Worm (Caenorhabditis elegans) whole organism, L3 larva: ENCODE measurements around the gene T08G3.6.

Experiments
- R02D3.7 ChIP-seq: fragments of 150-350 bp; optimal IDR thresholded peaks from 2 replicates; lab custom pipeline; 2014; ENCODE audit warnings: missing biosample characterization, missing genetic modification characterization
- ZK546.5 ChIP-seq: sonication (generic microtip); optimal IDR thresholded peaks from 2 replicates; lab custom pipeline; 2017; ENCODE audit warnings: missing biosample characterization, missing genetic modification characterization
- aly-2 ChIP-seq: fragments of 150-350 bp; optimal IDR thresholded peaks from 2 replicates; lab custom pipeline; 2014; ENCODE audit warnings: missing biosample characterization, missing genetic modification characterization
- ama-1 ChIP-seq: fragments of 150-350 bp; optimal IDR thresholded peaks from 2 replicates; lab custom pipeline; 2018
- ceh-16 ChIP-seq: sonication (generic microtip); optimal IDR thresholded peaks from 2 replicates; lab custom pipeline; 2017; ENCODE audit warnings: missing biosample characterization, missing genetic modification characterization
- ceh-28 ChIP-seq: fragments of 150-350 bp; optimal IDR thresholded peaks from 2 replicates; lab custom pipeline; 2014; ENCODE audit warnings: missing biosample characterization, missing genetic modification reagents, missing genetic modification characterization
- ceh-9 ChIP-seq: sonication (generic microtip); optimal IDR thresholded peaks from 2 replicates; lab custom pipeline; 2018; ENCODE audit warnings: missing biosample characterization, missing genetic modification characterization
- egl-27 ChIP-seq: sonication (generic microtip); optimal IDR thresholded peaks from 4 replicates; lab custom pipeline; 2017; ENCODE audit warnings: missing biosample characterization, missing genetic modification reagents, missing genetic modification characterization
- elt-1 ChIP-seq: fragments of 150-350 bp; optimal IDR thresholded peaks from 2 replicates; lab custom pipeline; 2014; ENCODE audit warnings: missing biosample characterization, missing genetic modification characterization
- elt-3 ChIP-seq, 3 experiments: fragments of 150-350 bp in 1 of 3; sonication (generic microtip) in 2 of 3; optimal IDR thresholded peaks; 2 replicates in 2 of 3; 4 replicates in 1 of 3; lab custom pipeline; 2014 to 2017; ENCODE audit warnings: missing biosample characterization in 3 of 3, missing genetic modification characterization in 3 of 3
- eor-1 ChIP-seq, 2 experiments: fragments of 150-350 bp; optimal IDR thresholded peaks; 2 replicates each; lab custom pipeline; 2014 to 2018; ENCODE audit warnings: missing biosample characterization in 2 of 2, missing genetic modification characterization in 2 of 2
- fkh-10 ChIP-seq: sonication (generic microtip); optimal IDR thresholded peaks from 2 replicates; lab custom pipeline; 2017; ENCODE audit warnings: missing biosample characterization, missing genetic modification reagents, missing genetic modification characterization
- fkh-2 ChIP-seq: fragments of 150-350 bp; optimal IDR thresholded peaks from 2 replicates; lab custom pipeline; 2014; ENCODE audit warnings: missing biosample characterization, missing genetic modification reagents, missing genetic modification characterization
- hmg-11 ChIP-seq: sonication (generic microtip); optimal IDR thresholded peaks from 2 replicates; lab custom pipeline; 2016; ENCODE audit warnings: missing genetic modification characterization, missing compliant biosample characterization
- lin-15B ChIP-seq: fragments of 150-350 bp; optimal IDR thresholded peaks from 2 replicates; lab custom pipeline; 2014; ENCODE audit warnings: missing biosample characterization, missing genetic modification characterization
- lin-39 ChIP-seq: fragments of 150-350 bp; optimal IDR thresholded peaks from 2 replicates; lab custom pipeline; 2018; ENCODE audit warnings: missing biosample characterization, missing genetic modification reagents, missing genetic modification characterization
- lsy-12 ChIP-seq: sonication (generic microtip); optimal IDR thresholded peaks from 2 replicates; lab custom pipeline; 2016; ENCODE audit warnings: mild to moderate bottlenecking, missing genetic modification characterization, missing compliant biosample characterization
- mdl-1 ChIP-seq: fragments of 150-350 bp; optimal IDR thresholded peaks from 2 replicates; lab custom pipeline; 2014; ENCODE audit warnings: missing biosample characterization, missing genetic modification characterization
- mml-1 ChIP-seq: fragments of 150-350 bp; sonication (generic microtip); optimal IDR thresholded peaks from 3 replicates; lab custom pipeline; 2014; ENCODE audit warnings: missing biosample characterization, missing genetic modification characterization
- nfya-1 ChIP-seq: sonication (generic microtip); optimal IDR thresholded peaks from 2 replicates; lab custom pipeline; 2017; ENCODE audit warnings: missing genetic modification characterization, mild to moderate bottlenecking, missing compliant biosample characterization, antibody characterized with exemption, moderate library complexity; ENCODE audit not compliant: insufficient read depth
- nhr-11 ChIP-seq: fragments of 150-350 bp; optimal IDR thresholded peaks from 2 replicates; lab custom pipeline; 2014; ENCODE audit warnings: missing biosample characterization, missing genetic modification characterization
- nhr-12 ChIP-seq: fragments of 150-350 bp; optimal IDR thresholded peaks from 2 replicates; lab custom pipeline; 2014; ENCODE audit warnings: missing biosample characterization, missing genetic modification characterization
- nhr-237 ChIP-seq: fragments of 150-350 bp; optimal IDR thresholded peaks from 2 replicates; lab custom pipeline; 2014; ENCODE audit warnings: missing biosample characterization, missing genetic modification characterization
- nhr-25 ChIP-seq: sonication (generic microtip); optimal IDR thresholded peaks from 2 replicates; lab custom pipeline; 2017; ENCODE audit warnings: missing biosample characterization, missing genetic modification characterization
- nhr-28 ChIP-seq: fragments of 150-350 bp; optimal IDR thresholded peaks from 2 replicates; lab custom pipeline; 2014; ENCODE audit warnings: missing biosample characterization, missing genetic modification characterization
- nhr-76 ChIP-seq: fragments of 150-350 bp; sonication (generic microtip); optimal IDR thresholded peaks from 5 replicates; lab custom pipeline; 2014; ENCODE audit warnings: missing biosample characterization, missing genetic modification characterization
- nhr-77 ChIP-seq: fragments of 150-350 bp; optimal IDR thresholded peaks from 2 replicates; lab custom pipeline; 2014; ENCODE audit warnings: missing biosample characterization, missing genetic modification characterization
- pqm-1 ChIP-seq: fragments of 150-350 bp; optimal IDR thresholded peaks from 2 replicates; lab custom pipeline; 2017; ENCODE audit warnings: missing biosample characterization, missing genetic modification characterization, inconsistent platforms
- sea-2 ChIP-seq: fragments of 150-350 bp; sonication (generic microtip); optimal IDR thresholded peaks from 4 replicates; lab custom pipeline; 2014; ENCODE audit warnings: missing biosample characterization, missing genetic modification reagents, missing genetic modification characterization
- unc-62 ChIP-seq: fragments of 150-350 bp; sonication (generic microtip); optimal IDR thresholded peaks from 4 replicates; lab custom pipeline; 2014; ENCODE audit warnings: missing biosample characterization, missing genetic modification reagents, missing genetic modification characterization
- ztf-11 ChIP-seq: fragments of 150-350 bp; optimal IDR thresholded peaks from 2 replicates; lab custom pipeline; 2014; ENCODE audit warnings: missing biosample characterization, missing genetic modification characterization
- ztf-4 ChIP-seq: fragments of 150-350 bp; optimal IDR thresholded peaks from 2 replicates; lab custom pipeline; 2014; ENCODE audit warnings: missing biosample characterization, missing genetic modification characterization

Gene T08G3.6

ce11 chrV:16443626-16444025 is 2.1 kb upstream of the T08G3.6 start, which contains the start of gene srh-141:
Gene srh-141 (plus strand): TSS chrV:16443926.
- TF ChIP-seq fkh-2 (tag; lab: Kevin White, UChicago) (no peak), R02D3.7 (tag; lab: Kevin White, UChicago) (no peak), nhr-237 (tag; lab: Kevin White, UChicago) (no peak)

DNA sequence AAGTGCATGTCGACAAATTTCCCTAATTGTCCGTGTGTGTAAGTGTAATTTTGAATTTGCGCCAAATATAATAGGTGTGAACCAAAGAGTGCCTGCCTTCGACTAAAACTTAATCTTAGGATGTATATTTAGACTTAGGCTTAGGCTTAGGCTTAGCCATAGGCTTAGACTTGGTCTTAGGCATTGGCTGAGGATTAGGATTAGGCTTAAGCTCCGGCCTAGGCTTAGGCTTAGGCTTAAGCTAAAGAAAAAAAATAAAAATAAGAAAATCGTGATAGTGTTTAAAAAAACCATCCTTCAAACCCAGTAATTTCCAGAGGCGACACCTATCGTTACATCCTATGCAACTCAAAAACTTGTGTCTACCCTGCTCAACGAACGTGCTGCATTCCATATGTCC is 415 bp downstream of the T08G3.6 start:
- TF ChIP-seq nhr-25 (tag; lab: Kevin White, UChicago) = no peak
- no peak for TF ChIP-seq ztf-4 (tag; lab: Kevin White, UChicago)
- TF ChIP-seq lsy-12 (tag; lab: Kevin White, UChicago) = no peak
- TF ChIP-seq nhr-28 (tag; lab: Kevin White, UChicago) = no peak
- no peak for TF ChIP-seq nhr-76 (tag; lab: Kevin White, UChicago)
- TF ChIP-seq nhr-77 (tag; lab: Kevin White, UChicago) = no peak
- no peak for TF ChIP-seq nhr-11 (tag; lab: Kevin White, UChicago)
- no peak for TF ChIP-seq ceh-9 (tag; lab: Kevin White, UChicago)
- no peak for TF ChIP-seq ZK546.5 (tag; lab: Kevin White, UChicago)
- TF ChIP-seq sea-2 (GFP tag; lab: Kevin White, UChicago) = no peak
- TF ChIP-seq egl-27 (tag; lab: Kevin White, UChicago) = no peak
- TF ChIP-seq eor-1 (tag; optimal IDR thresholded peaks at IDR 0.05; lab: Kevin White, UChicago) = no peak
- TF ChIP-seq aly-2 = no peak

ce11 chrV:16447735-16448134 is 2.0 kb downstream of the T08G3.6 start, which contains the start of gene T08G3.13:
Gene T08G3.13 (plus strand): TSS chrV:16448035.
- TF ChIP-seq mdl-1 (tag; lab: Kevin White, UChicago) (no peak), ztf-11 (tag; lab: Kevin White, UChicago) (no peak), pqm-1 (no peak), nhr-237 (tag; lab: Kevin White, UChicago) (no peak), nhr-12 (tag; lab: Kevin White, UChicago) (no peak), fkh-2 (tag; lab: Kevin White, UChicago) (no peak), elt-3 (tag; optimal IDR thresholded peaks at IDR 0.05; lab: Kevin White, UChicago) (no peak), nhr-77 (tag; lab: Kevin White, UChicago) (no peak), ceh-16 (tag; lab: Kevin White, UChicago) (no peak)

ce11 chrV:16455065-16455464 is 9.3 kb downstream of the T08G3.6 start, which contains the start of gene str-14:
Gene str-14 (minus strand): TSS chrV:16455165.
- TF ChIP-seq ztf-11 (tag; lab: Kevin White, UChicago) (no peak), mml-1 (tag; lab: Kevin White, UChicago) (no peak), sea-2 (GFP tag; lab: Kevin White, UChicago) (no peak), elt-1 (tag; lab: Kevin White, UChicago) (no peak), nhr-76 (tag; lab: Kevin White, UChicago) (no peak)

DNA sequence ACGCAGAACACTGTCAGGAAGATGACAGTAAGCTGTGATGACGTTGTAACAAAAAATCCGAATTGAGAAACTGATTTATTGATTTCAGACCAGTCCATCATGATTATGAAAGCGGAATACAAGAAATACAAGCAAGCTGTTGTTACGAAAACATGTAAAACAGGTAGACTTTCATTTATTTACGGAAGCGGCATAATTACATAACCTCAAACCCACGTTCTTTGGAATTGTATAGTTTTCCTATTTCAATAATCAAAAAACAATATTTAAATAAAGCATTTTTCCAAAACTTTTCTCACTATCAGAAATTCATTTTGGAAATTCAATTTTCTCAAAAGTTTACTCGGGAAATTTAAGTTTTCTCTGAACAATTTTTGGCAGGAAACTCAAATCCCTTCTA is 12.9 kb downstream of the T08G3.6 start, which contains the start of gene str-15:
TSS of gene str-15 (minus strand) at position 101 of the 400 bp plus-strand sequence.
- no peak for TF ChIP-seq fkh-2 (tag; lab: Kevin White, UChicago)
- no peak for TF ChIP-seq lin-15B (tag; lab: Kevin White, UChicago)
- TF ChIP-seq R02D3.7 (tag; lab: Kevin White, UChicago) = no peak
- no peak for TF ChIP-seq ztf-11 (tag; lab: Kevin White, UChicago)
- no peak for TF ChIP-seq nhr-11 (tag; lab: Kevin White, UChicago)
- TF ChIP-seq ama-1 (lab: Kevin White, UChicago) = no peak
- no peak for TF ChIP-seq fkh-10
- TF ChIP-seq hmg-11 (tag; lab: Kevin White, UChicago) = no peak
- TF ChIP-seq elt-1 (tag; lab: Kevin White, UChicago) = no peak
- no peak for TF ChIP-seq ceh-28
- no peak for TF ChIP-seq elt-3 (tag; optimal IDR thresholded peaks at IDR 0.05; lab: Kevin White, UChicago)
- TF ChIP-seq nhr-25 (tag; lab: Kevin White, UChicago) = no peak
- no peak for TF ChIP-seq unc-62 (GFP tag; lab: Kevin White, UChicago)
- TF ChIP-seq nhr-12 (tag; lab: Kevin White, UChicago) = no peak
- TF ChIP-seq ceh-9 (tag; lab: Kevin White, UChicago) = no peak
- TF ChIP-seq nfya-1 (tag; lab: Kevin White, UChicago) = no peak
- no peak for TF ChIP-seq egl-27 (tag; lab: Kevin White, UChicago)
- no peak for TF ChIP-seq nhr-237 (tag; lab: Kevin White, UChicago)
- no peak for TF ChIP-seq lin-39
- no peak for TF ChIP-seq nhr-28 (tag; lab: Kevin White, UChicago)
